Worm (Caenorhabditis elegans): ENCODE results near the gene F57G4.11.

- no peak for TF ChIP-seq hmbx-1 (tag; optimal IDR thresholded peaks at IDR 0.05)
- no peak for TF ChIP-seq aly-1 (tag; optimal IDR thresholded peaks at IDR 0.05)
- no peak for TF ChIP-seq tbx-37 (GFP tag; conservative IDR thresholded peaks at IDR 0.05)
- TF ChIP-seq ama-1 (optimal IDR thresholded peaks at IDR 0.05), result no peak
Measured at ce11 chrV:17664367-17664766, 39.4 kb downstream of the F57G4.11 start.
